Fruit fly (Drosophila melanogaster): Measurements from ENCODE around the gene CG1750.
A peak's percentile ranks its signal among the peaks of the same experiment; 100 is the strongest.

DNA sequence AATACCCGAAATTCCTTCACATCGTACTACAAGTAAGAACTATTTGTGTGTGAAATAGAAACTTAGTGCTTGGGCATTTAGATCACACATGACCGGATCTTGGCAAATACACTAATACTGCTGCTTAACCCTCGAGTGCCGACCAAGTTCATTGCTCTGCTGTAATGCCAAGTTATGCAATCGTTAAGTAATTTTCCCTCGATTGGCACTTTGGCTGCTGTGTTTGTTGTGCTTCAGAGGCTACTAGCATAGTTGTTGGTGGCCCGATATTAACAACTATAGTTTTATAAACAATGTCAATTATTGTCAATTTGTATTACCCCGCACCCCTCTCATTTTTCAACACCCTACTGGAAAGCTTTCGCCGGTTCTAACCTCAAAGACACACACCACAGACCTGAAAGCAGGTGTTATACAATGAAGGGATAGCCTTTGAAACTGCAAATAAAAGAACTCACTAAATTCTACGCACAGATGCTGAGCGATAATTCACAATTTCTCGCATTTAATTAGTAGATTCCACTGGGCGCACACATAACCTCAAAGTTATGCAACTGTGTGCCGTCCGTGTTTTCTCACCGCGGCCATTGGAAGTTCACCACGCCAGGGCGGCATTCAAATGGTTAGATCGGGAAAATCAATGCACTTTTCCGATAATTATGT is 36.4 kb downstream of the CG1750 start:
- peak; percentile 6 for TF ChIP-seq Sp1 (GFP tag; optimal IDR thresholded peaks at IDR 0.05)
- TF ChIP-seq foxo (GFP tag; optimal IDR thresholded peaks at IDR 0.05): no peak
- no peak for TF ChIP-seq psq (GFP tag; optimal IDR thresholded peaks at IDR 0.05)
- TF ChIP-seq GATAd (GFP tag; optimal IDR thresholded peaks at IDR 0.05): no peak
- TF ChIP-seq Hr78 (GFP tag; optimal IDR thresholded peaks at IDR 0.05): no peak
- TF ChIP-seq Vsx2 (GFP tag; optimal IDR thresholded peaks at IDR 0.05; ENCODE audit: partially characterized antibody): no peak
- TF ChIP-seq Myc (optimal IDR thresholded peaks at IDR 0.05): peak; percentile 51
- TF ChIP-seq br (GFP tag; optimal IDR thresholded peaks at IDR 0.05): no peak
- no peak for TF ChIP-seq OdsH (GFP tag; optimal IDR thresholded peaks at IDR 0.05)

Data from whole organism, wandering third instar larva.